Fruit fly (Drosophila melanogaster) ovary, adult (tissue): ENCODE results near the gene raw.

Source experiments
- CG17801 ChIP-seq: fragments of 200-800 bp; optimal IDR thresholded peaks from 2 replicates; lab custom pipeline; 2019; ENCODE audit warnings: missing biosample characterization, mild to moderate bottlenecking, missing genetic modification characterization, moderate library complexity; ENCODE audit not compliant: partially characterized antibody

Gene raw

DNA sequence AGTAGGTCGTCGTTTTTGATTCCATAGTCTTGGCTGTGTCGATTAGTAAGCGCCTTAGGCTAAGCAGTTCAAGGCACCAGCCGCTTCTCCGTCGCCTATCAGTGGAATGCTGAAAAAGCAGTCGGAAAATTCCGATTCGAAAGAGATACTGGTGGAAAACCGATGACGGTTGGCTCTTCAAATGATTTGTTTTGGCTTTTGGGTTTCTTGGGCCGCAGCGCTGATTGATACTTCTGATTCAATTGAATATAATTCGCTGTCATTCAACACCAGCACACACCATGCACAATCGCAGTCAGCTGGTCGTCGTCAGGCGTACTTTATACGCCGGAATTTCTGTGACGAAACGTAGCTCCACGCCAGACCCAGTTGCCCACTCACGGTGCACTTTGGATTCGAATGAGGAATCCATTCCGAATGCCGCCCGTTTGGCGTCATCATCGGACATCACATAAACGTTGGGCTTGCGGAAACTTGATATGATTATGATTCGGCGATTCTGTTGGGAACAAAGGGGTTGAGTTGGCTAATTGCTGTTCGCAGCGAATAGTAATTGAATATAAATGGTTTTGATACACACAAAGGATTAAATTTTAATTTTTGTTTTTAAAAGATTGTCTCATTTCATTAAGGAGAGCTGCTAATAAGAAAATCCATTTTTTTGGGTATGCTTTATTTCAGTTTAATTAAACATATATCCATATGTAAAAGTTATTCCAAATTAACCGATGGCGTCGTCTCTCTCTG, 39.4 kb downstream of the raw start:
- no peak for TF ChIP-seq CG17801 (GFP tag; lab: Kevin White, UChicago)

DNA sequence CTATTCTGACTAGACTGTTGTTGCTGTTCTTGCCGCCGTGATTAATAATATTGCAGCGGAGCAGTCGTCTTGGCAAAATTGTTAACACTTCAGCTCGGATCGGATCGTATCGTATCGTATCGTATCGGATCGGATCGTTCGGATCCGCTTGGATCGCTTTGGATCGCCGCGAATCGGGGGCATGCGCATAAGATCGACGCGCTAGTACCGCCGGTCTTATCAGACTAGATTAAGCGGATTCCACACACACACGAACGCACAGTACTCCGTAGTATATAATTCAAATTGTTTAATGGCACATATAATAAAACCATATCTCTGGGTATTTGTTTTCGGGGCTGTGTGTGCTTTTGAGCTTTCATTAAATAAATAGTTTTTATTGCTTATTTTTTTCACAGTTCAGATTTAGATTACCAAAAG, 40.6 kb downstream of the raw start:
- peak; percentile 54 for TF ChIP-seq CG17801 (GFP tag; lab: Kevin White, UChicago)

dm6 chr2L:8697915-8698627, 42.4 kb downstream of the raw start:
- no peak for TF ChIP-seq CG17801 (GFP tag; lab: Kevin White, UChicago)

- TF ChIP-seq CG17801 (GFP tag; lab: Kevin White, UChicago) = peak; percentile 63
Measured at dm6 chr2L:8694250-8694704, 46.2 kb downstream of the raw start.

DNA sequence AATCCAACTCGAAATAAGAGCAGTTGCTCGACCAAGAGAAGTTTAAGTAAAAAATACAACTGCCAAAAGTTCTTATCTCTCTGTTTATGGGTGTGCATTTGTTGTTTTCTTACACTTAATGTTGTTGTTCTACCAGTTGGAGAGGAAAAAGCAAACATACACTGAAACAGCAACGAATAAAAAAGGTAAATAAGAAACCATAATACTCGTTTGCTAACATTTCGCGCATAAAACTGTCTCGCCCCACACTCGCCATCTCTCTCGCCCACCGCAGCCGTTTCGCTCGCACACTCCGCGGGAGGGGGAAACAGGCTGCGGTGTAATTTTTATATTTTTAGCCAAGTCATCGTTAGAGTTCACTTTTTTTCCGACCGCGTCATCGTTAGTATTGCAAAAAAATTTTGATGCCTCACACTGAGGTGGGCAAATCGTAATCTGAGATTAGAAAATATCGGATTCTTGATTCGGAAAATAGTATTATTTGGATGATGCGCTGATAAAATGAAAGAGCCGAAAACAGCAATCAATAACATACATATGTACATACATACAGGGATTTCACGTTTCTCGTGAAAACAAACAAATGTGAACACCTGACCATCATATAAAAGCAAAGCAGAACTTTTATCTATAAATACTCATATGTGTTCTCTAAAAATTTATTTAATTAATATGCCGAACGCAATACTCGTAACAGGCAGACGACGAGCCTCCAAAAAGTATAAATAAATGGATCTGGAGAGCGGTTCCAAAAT, 47.9 kb downstream of the raw start:
- peak; percentile 15 for TF ChIP-seq CG17801 (GFP tag; lab: Kevin White, UChicago)

DNA sequence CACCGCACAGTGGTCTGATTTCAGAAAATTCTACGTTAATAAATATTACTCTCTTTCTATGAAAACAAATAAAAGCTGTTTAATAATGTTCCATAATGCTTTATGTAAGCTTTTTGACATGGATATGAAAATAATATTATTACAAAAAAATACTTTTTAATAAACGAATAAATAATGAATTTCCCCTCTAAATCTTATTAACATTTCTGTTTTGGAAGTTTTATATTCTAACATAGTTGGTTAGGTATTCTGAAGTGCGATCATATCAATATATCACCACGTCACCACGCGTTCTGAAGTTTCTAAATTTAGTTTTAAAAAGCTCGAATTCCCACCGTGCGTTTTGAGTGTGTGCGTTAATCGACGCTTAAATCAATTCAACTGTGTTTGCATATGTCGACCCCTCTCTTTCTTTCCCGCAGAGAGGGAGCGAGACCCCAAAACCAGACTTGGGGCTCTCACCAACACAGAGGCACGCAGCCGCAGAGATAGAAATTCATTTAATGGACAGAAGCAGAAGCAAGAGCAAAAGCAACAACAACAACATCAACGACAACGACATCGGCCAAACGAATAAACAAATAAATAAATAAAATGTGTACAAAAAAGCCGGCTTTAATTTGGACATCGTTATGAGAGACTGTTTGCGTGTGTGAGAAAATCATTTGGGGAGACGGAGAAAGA, 49.0 kb downstream of the raw start:
- TF ChIP-seq CG17801 (GFP tag; lab: Kevin White, UChicago) = peak; percentile 87

- TF ChIP-seq CG17801 (GFP tag; lab: Kevin White, UChicago) = no peak
Measured at dm6 chr2L:8690913-8691291, 49.6 kb downstream of the raw start.

DNA sequence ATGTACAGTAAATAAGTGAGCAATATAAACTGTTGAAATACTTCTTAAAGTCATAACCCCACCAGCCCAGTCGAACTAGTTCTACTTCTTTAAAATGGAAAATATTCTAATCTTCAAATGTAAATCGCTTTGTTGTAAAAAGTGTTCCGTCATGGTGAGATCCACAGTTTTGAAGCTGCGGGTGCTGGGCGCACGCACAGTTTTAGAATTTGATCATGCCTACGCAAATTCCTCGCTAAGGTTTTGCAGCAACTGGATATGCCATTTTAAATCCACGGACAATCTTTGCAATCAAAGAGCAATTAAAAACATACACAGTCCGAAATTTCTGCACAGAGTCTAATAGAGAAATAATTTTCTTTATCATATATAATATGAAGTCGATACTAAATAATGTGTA, 50.1 kb downstream of the raw start:
- no peak for TF ChIP-seq CG17801 (GFP tag; lab: Kevin White, UChicago)

dm6 chr2L:8689853-8690252, 50.6 kb downstream of the raw start:
- no peak for TF ChIP-seq CG17801 (GFP tag; lab: Kevin White, UChicago)

DNA sequence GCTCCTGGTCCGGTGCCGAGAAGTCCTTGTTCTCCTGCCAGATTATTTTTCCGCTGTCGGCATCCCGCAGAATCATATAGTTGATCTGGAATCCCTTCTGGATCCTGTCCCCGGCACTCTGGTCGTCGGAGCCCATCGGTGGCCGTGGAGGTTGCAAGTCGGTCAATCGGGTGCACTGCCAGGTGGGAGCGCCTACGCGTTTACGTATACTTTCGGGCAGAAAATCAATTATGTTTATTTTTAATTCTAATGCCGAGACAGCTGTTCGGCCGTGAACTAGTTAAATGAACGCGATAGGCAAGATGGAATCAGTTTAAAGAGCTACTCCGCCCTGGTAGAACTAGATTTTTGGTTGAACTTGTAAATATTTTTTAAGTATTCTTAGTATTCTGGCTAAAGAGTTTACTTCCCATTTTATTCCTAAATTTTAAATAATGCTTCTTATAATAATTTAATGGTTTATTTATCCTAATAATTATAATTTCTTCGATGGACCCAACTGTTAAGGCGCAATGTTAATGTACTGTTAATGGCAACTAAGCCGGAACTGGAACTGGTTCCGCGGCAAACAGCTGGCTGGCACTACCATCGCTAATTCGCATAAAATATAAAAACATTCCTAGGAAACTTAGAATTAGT, 54.7 kb downstream of the raw start, which contains the start of the genes PrBP and Trs23:
PrBP (minus strand) TSS at position 288 of the 639 bp plus-strand sequence.
Trs23 (plus strand) TSS at position 564 of the 639 bp plus-strand sequence.
- TF ChIP-seq CG17801 (GFP tag; lab: Kevin White, UChicago) = no peak

DNA sequence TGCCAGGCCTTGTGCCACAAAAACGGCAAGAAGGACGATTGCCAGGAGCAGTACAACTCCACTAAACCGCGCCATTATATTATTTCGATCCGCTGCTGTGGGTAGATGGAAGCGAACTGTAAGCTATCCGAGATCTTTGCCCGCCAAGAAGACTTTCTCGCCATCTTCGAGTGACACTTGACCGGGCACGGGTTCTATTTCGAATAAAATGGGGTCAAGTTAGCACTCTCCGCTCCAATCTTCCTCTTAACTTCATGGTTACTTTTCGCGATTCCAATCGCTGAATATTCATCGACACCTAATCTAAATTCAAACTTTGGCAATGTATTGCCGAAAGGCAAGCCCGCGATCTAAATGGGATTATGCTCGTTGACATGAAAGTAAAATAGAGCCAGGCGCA, 56.2 kb downstream of the raw start, which contains the start of gene CG9289:
CG9289 (minus strand) TSS at position 101 of the 400 bp plus-strand sequence.
- TF ChIP-seq CG17801 (GFP tag; lab: Kevin White, UChicago) = no peak

DNA sequence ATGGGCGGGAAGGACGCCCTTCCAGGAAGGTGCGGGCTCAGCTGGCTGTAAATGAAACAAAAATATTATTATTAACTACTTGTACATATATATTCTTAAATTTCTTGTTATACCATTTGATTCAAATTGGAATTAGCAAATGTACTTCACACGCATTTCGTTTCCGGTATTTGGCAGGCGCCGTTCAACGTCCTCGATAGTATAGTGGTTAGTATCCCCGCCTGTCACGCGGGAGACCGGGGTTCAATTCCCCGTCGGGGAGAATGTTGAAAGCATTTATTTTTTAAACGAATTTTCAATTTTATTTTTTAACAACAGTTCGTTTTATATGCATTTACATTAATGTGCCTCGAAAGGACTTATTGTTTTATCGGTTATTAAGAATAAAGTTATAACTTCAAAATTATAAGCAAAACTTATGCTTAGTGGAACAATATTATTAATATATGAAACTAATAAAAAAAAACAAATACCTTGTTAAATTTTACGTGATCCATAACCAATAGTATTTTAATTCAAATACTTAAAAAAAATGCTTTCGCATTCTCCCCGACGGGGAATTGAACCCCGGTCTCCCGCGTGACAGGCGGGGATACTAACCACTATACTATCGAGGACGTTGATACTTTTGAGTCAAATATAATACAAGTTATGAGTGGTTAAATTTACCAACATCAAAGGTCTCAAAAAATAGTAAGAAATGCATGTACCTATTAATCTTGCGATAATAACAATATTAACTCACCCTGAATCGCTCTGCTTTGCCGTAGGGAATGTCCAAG, 57.0 kb downstream of the raw start:
- TF ChIP-seq CG17801 (GFP tag; lab: Kevin White, UChicago) = no peak

DNA sequence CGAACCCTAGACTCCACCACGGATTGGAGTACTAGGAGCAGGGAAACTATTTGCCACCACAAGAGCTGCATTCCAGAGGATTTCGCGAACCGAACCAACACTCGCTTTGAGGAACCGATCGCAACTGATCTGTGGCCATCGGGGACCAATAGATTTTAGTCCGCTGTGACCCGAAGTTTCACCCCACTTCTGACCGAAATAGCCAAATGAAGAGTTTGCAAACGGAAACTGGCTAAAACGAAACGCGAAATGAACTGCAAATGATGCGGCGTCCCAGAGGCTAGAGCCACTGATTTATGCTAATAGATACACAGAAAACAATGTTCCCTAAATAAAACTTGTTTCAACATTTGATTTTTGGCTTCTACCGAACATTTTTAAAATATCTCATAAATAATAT, 60.7 kb downstream of the raw start, which contains the start of gene CG9287:
CG9287 (minus strand) TSS at position 101 of the 400 bp plus-strand sequence.
- TF ChIP-seq CG17801 (GFP tag; lab: Kevin White, UChicago) = no peak
